Worm (Caenorhabditis elegans): ENCODE measurements around the gene nas-24.

nas-24 gene

ce11 chrV:13787225-13787898 lies 18.2 kb downstream of the nas-24 start, which contains the start of the genes F53C11.4 and F53C11.5 (continued):
- TF ChIP-seq hif-1 (tag; optimal IDR thresholded peaks at IDR 0.05), result peak in 1 of 2 experiments; percentile 79
- no peak for TF ChIP-seq unc-39 (tag; optimal IDR thresholded peaks at IDR 0.05)
- TF ChIP-seq nhr-10 (tag; optimal IDR thresholded peaks at IDR 0.05), result no peak
- TF ChIP-seq hlh-11 (tag; optimal IDR thresholded peaks at IDR 0.05), result peak; percentile 77
- no peak for TF ChIP-seq ceh-32 (tag; optimal IDR thresholded peaks at IDR 0.05; ENCODE audit: poor library complexity)
- peak in 1 of 2 experiments; percentile 86 for TF ChIP-seq lsy-2 (tag; optimal IDR thresholded peaks at IDR 0.05)
- TF ChIP-seq tra-1 (GFP tag; IDR thresholded peaks at IDR 0.05), result 0 out of 2 replicates have a peak, but pooled peaks have one; percentile 24

ce11 chrV:13787948-13788681 lies 18.9 kb downstream of the nas-24 start:
- TF ChIP-seq lin-13 (GFP tag; optimal IDR thresholded peaks at IDR 0.05) (no peak), dve-1 (tag; optimal IDR thresholded peaks at IDR 0.05; ENCODE audit: insufficient read depth) (peak; percentile 68), daf-16 (GFP tag; optimal IDR thresholded peaks at IDR 0.05) (no peak), daf-16 (tag; optimal IDR thresholded peaks at IDR 0.05) (peak; percentile 85), zip-2 (tag; optimal IDR thresholded peaks at IDR 0.05) (no peak), php-3 (GFP tag; IDR thresholded peaks at IDR 0.05) (no peak), mes-2 (tag; optimal IDR thresholded peaks at IDR 0.05; ENCODE audit: poor library complexity, severe bottlenecking) (peak; percentile 1), dmd-9 (GFP tag; IDR thresholded peaks at IDR 0.05) (no peak), aha-1 (tag) (peak; percentile 51), pha-4 (GFP tag; IDR thresholded peaks at IDR 0.05) (no peak), pha-4 (tag; optimal IDR thresholded peaks at IDR 0.05) (peak; percentile 2), mdl-1 (tag; optimal IDR thresholded peaks at IDR 0.05) (peak in 1 of 2 experiments; percentile 1), mep-1 (tag; optimal IDR thresholded peaks at IDR 0.05) (peak; percentile 25), mdt-29 (GFP tag; IDR thresholded peaks at IDR 0.05) (no peak), F10B5.3 (tag; optimal IDR thresholded peaks at IDR 0.05) (no peak), attf-4 (tag; optimal IDR thresholded peaks at IDR 0.05) (no peak), dmd-6 (GFP tag; IDR thresholded peaks at IDR 0.05) (peak; percentile 29; the same call in 1 of the 2 replicates), F49E8.2 (tag; optimal IDR thresholded peaks at IDR 0.05; ENCODE audit: borderline replicate concordance) (no peak), arid-1 (GFP tag; conservative IDR thresholded peaks at IDR 0.05) (0 out of 2 replicates have a peak, but pooled peaks have one; percentile 14), ctbp-1 (GFP tag; IDR thresholded peaks at IDR 0.05) (no peak), nhr-111 (GFP tag; optimal IDR thresholded peaks at IDR 0.05) (no peak), ceh-32 (tag; optimal IDR thresholded peaks at IDR 0.05; ENCODE audit: poor library complexity) (no peak), nhr-42 (GFP tag; IDR thresholded peaks at IDR 0.05) (no peak), hlh-30 (tag; optimal IDR thresholded peaks at IDR 0.05; ENCODE audit: insufficient read depth) (peak; percentile 82), unc-39 (tag; optimal IDR thresholded peaks at IDR 0.05) (no peak), lim-7 (GFP tag; IDR thresholded peaks at IDR 0.05) (no peak), mxl-2 (GFP tag; conservative IDR thresholded peaks at IDR 0.05) (no peak), snpc-1.2 (GFP tag; IDR thresholded peaks at IDR 0.05) (no peak), lin-1 (GFP tag; IDR thresholded peaks at IDR 0.05) (no peak), nhr-11 (tag; optimal IDR thresholded peaks at IDR 0.05) (peak; percentile 15), zip-11 (GFP tag; IDR thresholded peaks at IDR 0.05) (no peak), F26F4.8 (GFP tag; conservative IDR thresholded peaks at IDR 0.05) (no peak), unc-130 (GFP tag; optimal IDR thresholded peaks at IDR 0.05) (no peak), lin-39 (tag; optimal IDR thresholded peaks at IDR 0.05) (no peak), tra-1 (GFP tag; IDR thresholded peaks at IDR 0.05) (no peak), Y105C5A.15 (GFP tag; IDR thresholded peaks at IDR 0.05) (no peak), tag-97 (GFP tag; IDR thresholded peaks at IDR 0.05) (no peak), ama-1 (optimal IDR thresholded peaks at IDR 0.05) (no peak), spr-1 (tag; optimal IDR thresholded peaks at IDR 0.05) (no peak), nhr-10 (tag; optimal IDR thresholded peaks at IDR 0.05) (no peak), snpc-4 (tag; optimal IDR thresholded peaks at IDR 0.05) (no peak), spr-3 (GFP tag; optimal IDR thresholded peaks at IDR 0.05) (no peak), daf-12 (tag; optimal IDR thresholded peaks at IDR 0.05) (no peak)

Measured in whole organism, L4 larva.